Fruit fly (Drosophila melanogaster): ENCODE data around the gene CG31089.

DNA sequence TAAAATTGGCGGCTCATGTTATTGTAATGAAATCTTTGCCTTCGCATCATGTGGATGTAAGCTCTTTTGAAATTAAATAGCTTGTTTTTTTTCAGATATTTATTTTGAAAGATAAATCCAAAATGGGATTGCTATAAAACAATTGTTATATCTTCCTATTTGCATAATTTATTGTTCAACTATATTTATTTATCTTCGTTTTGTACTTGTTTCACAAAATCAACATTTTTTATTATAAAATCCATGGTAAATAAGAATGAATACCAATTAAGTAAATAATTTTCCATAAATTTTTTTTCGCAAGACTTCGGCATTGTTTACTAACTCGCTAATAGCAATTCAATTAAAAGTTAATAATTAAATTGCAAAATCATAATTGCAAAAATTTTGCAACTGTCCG, 20.1 kb downstream of the CG31089 start, which contains the start of gene CG14546:
- no peak for TF ChIP-seq CG17806 (tag; optimal IDR thresholded peaks at IDR 0.05)
- TF ChIP-seq fd96Ca (GFP tag; IDR thresholded peaks at IDR 0.05): no peak
- TF ChIP-seq CG34367 (tag; optimal IDR thresholded peaks at IDR 0.05): no peak
- no peak for TF ChIP-seq Ets98B (GFP tag; IDR thresholded peaks at IDR 0.05)
- no peak for TF ChIP-seq D1 (tag; optimal IDR thresholded peaks at IDR 0.05)
- no peak for TF ChIP-seq rn (GFP tag; IDR thresholded peaks at IDR 0.05)
- no peak for TF ChIP-seq Pif1A (GFP tag; optimal IDR thresholded peaks at IDR 0.05)
- TF ChIP-seq EcR (GFP tag; optimal IDR thresholded peaks at IDR 0.05): no peak
- TF ChIP-seq CG15710 (tag; optimal IDR thresholded peaks at IDR 0.05): no peak
- TF ChIP-seq Pif1B (GFP tag; optimal IDR thresholded peaks at IDR 0.05): no peak

Data from whole organism, pupa.